Fruit fly (Drosophila melanogaster): ENCODE data around the gene CG15646.

Gene CG15646

DNA sequence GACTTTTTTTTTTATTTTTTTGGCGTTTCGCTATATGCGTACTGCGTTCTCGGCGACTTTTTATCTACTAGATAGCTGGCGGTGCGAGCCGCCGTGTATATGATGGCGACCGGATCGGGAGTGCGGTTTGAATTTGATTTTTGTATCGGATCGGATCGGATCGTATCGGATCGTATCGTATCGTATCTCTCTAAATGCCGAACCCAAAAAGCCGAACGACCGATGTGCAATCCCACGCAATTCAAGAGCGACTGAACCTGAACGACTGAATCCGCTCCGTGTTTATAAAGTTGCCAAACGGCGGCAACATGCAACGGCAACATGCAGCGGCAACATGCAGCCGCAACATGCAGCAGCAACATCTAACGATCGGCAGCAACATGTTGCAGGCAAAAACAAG lies 44.5 kb downstream of the CG15646 start (continued):
- TF ChIP-seq CG16813 (GFP tag; IDR thresholded peaks at IDR 0.05; ENCODE audit: partially characterized antibody) (peak; percentile 7; the same call in 1 of the 3 replicates), stwl (tag; optimal IDR thresholded peaks at IDR 0.05) (peak; percentile 19), CG7839 (tag; optimal IDR thresholded peaks at IDR 0.05) (peak; percentile 7), ato (GFP tag; IDR thresholded peaks at IDR 0.05; ENCODE audit: partially characterized antibody) (0 out of 2 replicates have a peak, but pooled peaks have one; percentile 27), CG4617 (GFP tag; optimal IDR thresholded peaks at IDR 0.05; ENCODE audit: borderline replicate concordance) (no peak), Lpt (GFP tag; optimal IDR thresholded peaks at IDR 0.05) (no peak), CG10543 (GFP tag; optimal IDR thresholded peaks at IDR 0.05) (peak; percentile 73), tna (GFP tag; IDR thresholded peaks at IDR 0.05; ENCODE audit: partially characterized antibody) (peak; percentile 24; the same call in 1 of the 2 replicates), GATAe (GFP tag; conservative IDR thresholded peaks at IDR 0.05) (no peak), phol (tag; optimal IDR thresholded peaks at IDR 0.05) (no peak), seq (GFP tag; IDR thresholded peaks at IDR 0.05) (peak; percentile 45; the same call in 1 of the 2 replicates), ham (GFP tag; IDR thresholded peaks at IDR 0.05) (no peak), Ada2b (GFP tag; IDR thresholded peaks at IDR 0.05) (peak; percentile 18; the same call in 1 of the 2 replicates), knrl (GFP tag; IDR thresholded peaks at IDR 0.05; ENCODE audit: partially characterized antibody) (peak; percentile 44; the same call in 2 of the 3 replicates), CG6854 (GFP tag; optimal IDR thresholded peaks at IDR 0.05) (no peak), vvl (GFP tag; IDR thresholded peaks at IDR 0.05) (peak; percentile 52), CG14014 (GFP tag; IDR thresholded peaks at IDR 0.05) (peak; percentile 19; the same call in 1 of the 2 replicates), Bgb (GFP tag; IDR thresholded peaks at IDR 0.05; ENCODE audit: partially characterized antibody) (peak; percentile 60; the same call in 1 of the 2 replicates), Deaf1 (tag; optimal IDR thresholded peaks at IDR 0.05) (peak; percentile 98), grau (tag; optimal IDR thresholded peaks at IDR 0.05) (peak; percentile 11), hkb (optimal IDR thresholded peaks at IDR 0.05) (no peak), hkb (GFP tag; IDR thresholded peaks at IDR 0.05) (peak; percentile 23; the same call in 1 of the 2 replicates), Atf-2 (GFP tag; optimal IDR thresholded peaks at IDR 0.05) (no peak), CG12659 (GFP tag; optimal IDR thresholded peaks at IDR 0.05) (no peak), CG13287 (GFP tag; IDR thresholded peaks at IDR 0.05; ENCODE audit: partially characterized antibody) (peak; percentile 35; the same call in 1 of the 2 replicates), CHES-1-like (GFP tag; optimal IDR thresholded peaks at IDR 0.05) (no peak), CG18619 (GFP tag; optimal IDR thresholded peaks at IDR 0.05) (no peak), fu2 (GFP tag; optimal IDR thresholded peaks at IDR 0.05) (no peak), CG17186 (GFP tag; optimal IDR thresholded peaks at IDR 0.05) (no peak), zen2 (GFP tag; IDR thresholded peaks at IDR 0.05; ENCODE audit: partially characterized antibody) (peak; percentile 45; the same call in 1 of the 3 replicates), sens (GFP tag) (peak; percentile 1), sens-2 (GFP tag; IDR thresholded peaks at IDR 0.05) (0 out of 2 replicates have a peak, but pooled peaks have one; percentile 10), CG6689 (GFP tag; IDR thresholded peaks at IDR 0.05) (no peak), CG16863 (GFP tag; optimal IDR thresholded peaks at IDR 0.05) (no peak), maf-S (GFP tag; optimal IDR thresholded peaks at IDR 0.05) (no peak), CG6683 (GFP tag; optimal IDR thresholded peaks at IDR 0.05) (no peak), E2f2 (GFP tag; IDR thresholded peaks at IDR 0.05) (peak; percentile 30; the same call in 1 of the 2 replicates), gro (GFP tag; optimal IDR thresholded peaks at IDR 0.05) (peak; percentile 49), CG32532 (GFP tag; IDR thresholded peaks at IDR 0.05) (peak; percentile 23; the same call in 1 of the 2 replicates), caup (GFP tag; optimal IDR thresholded peaks at IDR 0.05; ENCODE audit: severe bottlenecking) (peak; percentile 22), sd (tag; optimal IDR thresholded peaks at IDR 0.05) (peak; percentile 24)

All from whole organism, embryonic.